Worm (Caenorhabditis elegans) whole organism, young adult: ENCODE measurements around the gene C32B5.13.

Experiments used
- Y53F4B.3 ChIP-seq: fragments of 200-800 bp; sonication (Bioruptor generic); IDR thresholded peaks from 2 replicates; pipeline ENCODE4 v1.3.6; 2022; ENCODE audit warnings: missing genetic modification reagents, missing genetic modification characterization, missing compliant biosample characterization
- Y79H2A.3 ChIP-seq: fragments of 200-800 bp; sonication (Bioruptor generic); conservative IDR thresholded peaks from 2 replicates; pipeline ENCODE4 v1.3.6; 2022; ENCODE audit warnings: missing genetic modification reagents, missing genetic modification characterization, missing compliant biosample characterization
- Y95B8A.8 ChIP-seq: fragments of 200-800 bp; sonication (Bioruptor generic); IDR thresholded peaks from 2 replicates; pipeline ENCODE4 v1.3.6; 2022; ENCODE audit warnings: missing genetic modification reagents, missing genetic modification characterization, missing compliant biosample characterization
- ama-1 ChIP-seq, 3 experiments: fragments of 150-350 bp in 1 of 3; sonication (generic microtip) in 2 of 3; optimal IDR thresholded peaks; 2 replicates each; lab custom pipeline; 2014 to 2018; ENCODE audit warnings: missing biosample characterization in 2 of 3, missing genetic modification characterization in 2 of 3, missing genetic modification reagents in 2 of 3
- lin-54 ChIP-seq: fragments of 200-800 bp; sonication (Bioruptor generic); optimal IDR thresholded peaks from 2 replicates; lab custom pipeline; 2018; ENCODE audit warnings: mild to moderate bottlenecking, missing genetic modification characterization, missing compliant biosample characterization
- mxl-1 ChIP-seq: sonication (generic microtip); optimal IDR thresholded peaks from 2 replicates; lab custom pipeline; 2016; ENCODE audit warnings: missing genetic modification characterization, missing compliant biosample characterization
- nhr-80 ChIP-seq: sonication (generic microtip); optimal IDR thresholded peaks from 2 replicates; lab custom pipeline; 2016; ENCODE audit warnings: missing genetic modification characterization, missing compliant biosample characterization
- unc-62 ChIP-seq: fragments of 150-350 bp; optimal IDR thresholded peaks from 2 replicates; lab custom pipeline; 2014; ENCODE audit warnings: missing biosample characterization, missing genetic modification reagents, missing genetic modification characterization
- ztf-6 ChIP-seq: fragments of 200-800 bp; sonication (Bioruptor generic); IDR thresholded peaks from 2 replicates; pipeline ENCODE4 v1.3.6; 2022; ENCODE audit warnings: missing genetic modification reagents, missing genetic modification characterization, missing compliant biosample characterization

DNA sequence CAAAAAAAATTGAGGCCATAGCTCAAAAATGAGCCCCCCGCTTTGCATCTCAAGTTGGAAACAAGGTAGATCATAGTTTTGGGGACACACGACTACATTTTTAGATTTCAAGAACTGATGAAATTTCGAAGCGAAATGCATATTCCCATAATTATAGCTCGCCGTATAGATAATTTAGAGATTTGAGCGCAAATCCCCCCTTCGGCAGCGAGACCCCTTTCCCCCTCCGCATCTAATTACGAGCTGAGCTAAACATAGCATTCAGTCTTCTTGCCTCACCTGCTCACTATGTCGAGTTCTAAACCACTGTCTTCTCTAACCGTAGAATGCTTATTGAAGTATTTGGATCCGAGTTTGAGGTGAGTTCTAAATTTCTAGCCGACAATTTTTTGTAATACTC, 17.3 kb upstream of the C32B5.13 start, which contains the start of the genes fbxc-17 and fbxc-15:
- TF ChIP-seq Y53F4B.3 (no peak), unc-62 (no peak), Y79H2A.3 (GFP tag; lab: Robert Waterston, UW) (no peak), lin-54 (GFP tag; lab: Kevin White, UChicago) (no peak), nhr-80 (tag; lab: Kevin White, UChicago) (no peak), Y95B8A.8 (GFP tag; lab: Robert Waterston, UW) (no peak), ztf-6 (GFP tag; lab: Robert Waterston, UW) (no peak), ama-1 (optimal IDR thresholded peaks at IDR 0.05; lab: Kevin White, UChicago) (no peak), ama-1 (GFP tag; optimal IDR thresholded peaks at IDR 0.05; lab: Kevin White, UChicago) (no peak), mxl-1 (tag; lab: Kevin White, UChicago) (no peak)
